Worm (Caenorhabditis elegans) whole organism, L2 larva: ENCODE measurements around the gene him-14.

ENCODE experiments used
- nhr-10 ChIP-seq: sonication (generic microtip); optimal IDR thresholded peaks from 2 replicates; lab custom pipeline; 2017; ENCODE audit warnings: missing biosample characterization, missing genetic modification characterization
- snpc-4 ChIP-seq: fragments of 150-350 bp; optimal IDR thresholded peaks from 2 replicates; lab custom pipeline; 2014; ENCODE audit warnings: missing biosample characterization, missing genetic modification characterization

- no peak for TF ChIP-seq nhr-10
- no peak for TF ChIP-seq snpc-4 (tag; lab: Kevin White, UChicago)
Measured at ce11 chrII:7073537-7073913, 3.8 kb upstream of the him-14 start, which contains the start of gene kat-1.
